Fruit fly (Drosophila melanogaster) whole organism, wandering third instar larva: ENCODE data around the gene CG11741.

Experiments
- Mio ChIP-seq: sonication (Bioruptor generic); optimal IDR thresholded peaks from 2 replicates; lab custom pipeline; 2016; ENCODE audit warnings: missing biosample characterization, missing genetic modification characterization
- Sp1 ChIP-seq: fragments of 200-800 bp; sonication (Bioruptor generic); optimal IDR thresholded peaks from 3 replicates; lab custom pipeline; 2019; ENCODE audit warnings: missing biosample characterization, mild to moderate bottlenecking, missing genetic modification characterization, moderate library complexity
- dl ChIP-seq, 2 experiments: fragments of 175-275, 200-275 bp in 1 of 2; fragments of 200-275 bp in 1 of 2; sonication (Bioruptor generic); optimal IDR thresholded peaks; lab custom pipeline; 2018; ENCODE audit warnings: mild to moderate bottlenecking in 2 of 2, missing biosample characterization in 2 of 2, missing genetic modification characterization in 2 of 2, moderate library complexity in 2 of 2; ENCODE audit not compliant: partially characterized antibody in 2 of 2, insufficient read depth in 1 of 2
- foxo ChIP-seq, 2 experiments: fragments of 200-800 bp; sonication (Bioruptor generic); optimal IDR thresholded peaks; 2 replicates in 1 of 2; 3 replicates in 1 of 2; lab custom pipeline; 2016 to 2017; ENCODE audit warnings: missing biosample characterization in 2 of 2, missing genetic modification characterization in 2 of 2
- pan ChIP-seq: fragments of >200 bp; optimal IDR thresholded peaks from 2 replicates; lab custom pipeline; 2017

- TF ChIP-seq pan (lab: Kevin White, UChicago) (no peak), foxo (GFP tag; optimal IDR thresholded peaks at IDR 0.05; lab: Kevin White, UChicago) (peak in 1 of 2 experiments; percentile 41), Sp1 (GFP tag; lab: Kevin White, UChicago) (no peak), Mio (no peak), dl (GFP tag; optimal IDR thresholded peaks at IDR 0.05; lab: Kevin White, UChicago; ENCODE audit: insufficient read depth in 1 of 2, partially characterized antibody in 2 of 2) (no peak)
These were observed 4.4 kb downstream of the CG11741 start for dm6 chr3R:8524277-8524676.
